Fruit fly (Drosophila melanogaster) whole organism, larva: ENCODE results near the gene OdsH.

Experiments used
- noc ChIP-seq: fragments of 200-800 bp; sonication (Bioruptor generic); optimal IDR thresholded peaks from 3 replicates; lab custom pipeline; 2019; ENCODE audit warnings: missing biosample characterization, mild to moderate bottlenecking, missing genetic modification characterization, moderate library complexity

Gene OdsH

dm6 chrX:17820252-17820651 lies 29.4 kb downstream of the OdsH start:
- TF ChIP-seq noc (tag; lab: Kevin White, UChicago) = no peak

dm6 chrX:17821466-17821865 lies 30.7 kb downstream of the OdsH start:
- TF ChIP-seq noc (tag; lab: Kevin White, UChicago) = no peak

- no peak for TF ChIP-seq noc (tag; lab: Kevin White, UChicago)
Observed at dm6 chrX:17826807-17827703, 36.2 kb downstream of the OdsH start, which contains the start of gene Socs16D. Socs16D (minus strand) TSS chrX:17827564.

- no peak for TF ChIP-seq noc (tag; lab: Kevin White, UChicago)
Observed at dm6 chrX:17828298-17829033, 37.7 kb downstream of the OdsH start.

dm6 chrX:17829083-17829997 lies 38.5 kb downstream of the OdsH start:
- TF ChIP-seq noc (tag; lab: Kevin White, UChicago) = no peak

- TF ChIP-seq noc (tag; lab: Kevin White, UChicago) = peak; percentile 31
Observed at dm6 chrX:17830211-17830616, 39.4 kb downstream of the OdsH start.

dm6 chrX:17830644-17831043 lies 39.8 kb downstream of the OdsH start, which contains the start of gene CG6398:
CG6398 (plus strand) TSS chrX:17830828.
- TF ChIP-seq noc (tag; lab: Kevin White, UChicago) = no peak

- no peak for TF ChIP-seq noc (tag; lab: Kevin White, UChicago)
Observed at dm6 chrX:17832163-17833014, 41.6 kb downstream of the OdsH start.

dm6 chrX:17833986-17834385 lies 43.2 kb downstream of the OdsH start:
- no peak for TF ChIP-seq noc (tag; lab: Kevin White, UChicago)

- TF ChIP-seq noc (tag; lab: Kevin White, UChicago) = no peak
Observed at dm6 chrX:17834754-17835153, 43.9 kb downstream of the OdsH start.

dm6 chrX:17836420-17836932 lies 45.7 kb downstream of the OdsH start:
- no peak for TF ChIP-seq noc (tag; lab: Kevin White, UChicago)

- TF ChIP-seq noc (tag; lab: Kevin White, UChicago) = no peak
Observed at dm6 chrX:17841923-17842322, 51.1 kb downstream of the OdsH start, which contains the start of gene Taf9. Taf9 (plus strand) TSS chrX:17842161.

dm6 chrX:17844623-17845022 lies 53.8 kb downstream of the OdsH start, which contains the start of the genes CG8142 and Ucp4A:
CG8142 (minus strand) TSS chrX:17844704.
Ucp4A (plus strand) TSS chrX:17844949.
- TF ChIP-seq noc (tag; lab: Kevin White, UChicago) = peak; percentile 81

dm6 chrX:17845820-17846379 lies 55.1 kb downstream of the OdsH start:
- TF ChIP-seq noc (tag; lab: Kevin White, UChicago) = no peak
